Fruit fly (Drosophila melanogaster) whole organism, larva: ENCODE measurements around the gene alrm.

ENCODE experiments used
- noc ChIP-seq: fragments of 200-800 bp; sonication (Bioruptor generic); optimal IDR thresholded peaks from 3 replicates; lab custom pipeline; 2019; ENCODE audit warnings: missing biosample characterization, mild to moderate bottlenecking, missing genetic modification characterization, moderate library complexity

Gene alrm

dm6 chr3R:25382681-25383080 lies at the start of gene alrm:
alrm (minus strand) TSS chr3R:25382781.
- no peak for TF ChIP-seq noc (tag; lab: Kevin White, UChicago)

- no peak for TF ChIP-seq noc (tag; lab: Kevin White, UChicago)
Measured at dm6 chr3R:25427175-25427574, 44.6 kb upstream of the alrm start.

dm6 chr3R:25400545-25400944 lies 18.0 kb upstream of the alrm start, which contains the start of gene Muc96D:
Muc96D (minus strand) TSS chr3R:25400645.
- TF ChIP-seq noc (tag; lab: Kevin White, UChicago) = no peak

- no peak for TF ChIP-seq noc (tag; lab: Kevin White, UChicago)
Measured at dm6 chr3R:25388522-25388921, 5.9 kb upstream of the alrm start.

- TF ChIP-seq noc (tag; lab: Kevin White, UChicago) = no peak
Measured at dm6 chr3R:25384206-25384605, 1.6 kb upstream of the alrm start.

- TF ChIP-seq noc (tag; lab: Kevin White, UChicago) = no peak
Measured at dm6 chr3R:25383400-25383799, 819 bp upstream of the alrm start, which contains the start of gene CG31437. CG31437 (plus strand) TSS chr3R:25383700.

- no peak for TF ChIP-seq noc (tag; lab: Kevin White, UChicago)
Measured at dm6 chr3R:25357985-25358384, 24.6 kb downstream of the alrm start, which contains the start of gene ND-49L. ND-49L (plus strand) TSS chr3R:25358285.

dm6 chr3R:25346899-25347298 lies 35.7 kb downstream of the alrm start, which contains the start of gene tobi:
tobi (minus strand) TSS chr3R:25346921.
- TF ChIP-seq noc (tag; lab: Kevin White, UChicago) = no peak

- no peak for TF ChIP-seq noc (tag; lab: Kevin White, UChicago)
Measured at dm6 chr3R:25339952-25340351, 42.6 kb downstream of the alrm start, which contains the start of gene rha. rha (plus strand) TSS chr3R:25340252.

- TF ChIP-seq noc (tag; lab: Kevin White, UChicago) = no peak
Measured at dm6 chr3R:25335065-25335464, 47.5 kb downstream of the alrm start, which contains the start of the genes CG10669 and CG11902. CG10669 (minus strand) TSS chr3R:25335243. CG11902 (plus strand) TSS chr3R:25335257.

- TF ChIP-seq noc (tag; lab: Kevin White, UChicago) = no peak
Measured at dm6 chr3R:25331103-25331502, 51.5 kb downstream of the alrm start, which contains the start of gene CHKov2. CHKov2 (minus strand) TSS chr3R:25331203.
